Fruit fly (Drosophila melanogaster) whole organism, embryonic: ENCODE results near the gene kat-60L1.
A peak's percentile ranks its signal among the peaks of the same experiment; 100 is the strongest.

Experiments used
- Asciz ChIP-seq: fragments of 200-800 bp; sonication (Bioruptor generic); optimal IDR thresholded peaks from 2 replicates; lab custom pipeline; 2017; ENCODE audit warnings: missing biosample characterization, mild to moderate bottlenecking, missing genetic modification characterization, missing genetic modification reagents
- Atf3 ChIP-seq: fragments of 200-800 bp; sonication (Bioruptor generic); optimal IDR thresholded peaks from 3 replicates; lab custom pipeline; 2016; ENCODE audit warnings: missing biosample characterization, missing genetic modification characterization
- Bteb2 ChIP-seq: fragments of 200-800 bp; sonication (Bioruptor generic); optimal IDR thresholded peaks from 2 replicates; lab custom pipeline; 2016; ENCODE audit warnings: missing biosample characterization, missing genetic modification characterization
- CG10366 ChIP-seq: fragments of 200-800 bp; sonication (Bioruptor generic); IDR thresholded peaks from 2 replicates; pipeline ENCODE4 v1.3.6; 2022; ENCODE audit warnings: missing biosample characterization, missing genetic modification characterization
- CG10462 ChIP-seq: fragments of 200-800 bp; sonication (Bioruptor generic); optimal IDR thresholded peaks from 2 replicates; lab custom pipeline; 2016; ENCODE audit warnings: missing biosample characterization, missing genetic modification characterization
- CG12104 ChIP-seq: fragments of 200-800 bp; sonication (Bioruptor generic); optimal IDR thresholded peaks from 3 replicates; lab custom pipeline; 2016; ENCODE audit warnings: missing biosample characterization, missing genetic modification characterization
- CG13287 ChIP-seq: fragments of 200-800 bp; sonication (Bioruptor generic); IDR thresholded peaks from 2 replicates; pipeline ENCODE4 v1.3.6; 2022; ENCODE audit warnings: missing biosample characterization, missing genetic modification characterization; ENCODE audit not compliant: partially characterized antibody
- CG15479 ChIP-seq: fragments of 200-800 bp; sonication (Bioruptor generic); optimal IDR thresholded peaks from 3 replicates; lab custom pipeline; 2019; ENCODE audit warnings: missing biosample characterization, mild to moderate bottlenecking, missing genetic modification characterization, moderate library complexity
- CG15696 ChIP-seq: fragments of 200-800 bp; sonication (Bioruptor generic); optimal IDR thresholded peaks from 2 replicates; lab custom pipeline; 2019; ENCODE audit warnings: missing biosample characterization, mild to moderate bottlenecking, missing genetic modification characterization, moderate library complexity
- CG1647 ChIP-seq: fragments of 200-800 bp; sonication (Bioruptor generic); optimal IDR thresholded peaks from 3 replicates; lab custom pipeline; 2016; ENCODE audit warnings: missing biosample characterization, missing genetic modification characterization
- CG16779 ChIP-seq: fragments of 200-800 bp; sonication (Bioruptor generic); IDR thresholded peaks from 2 replicates; pipeline ENCODE4 v1.3.6; 2022; ENCODE audit warnings: missing biosample characterization, missing genetic modification characterization
- CG17186 ChIP-seq: fragments of 200-800 bp; sonication (Bioruptor generic); optimal IDR thresholded peaks from 3 replicates; lab custom pipeline; 2017; ENCODE audit warnings: missing biosample characterization, missing genetic modification reagents, missing genetic modification characterization
- CG17912 ChIP-seq: fragments of 200-800 bp; sonication (Bioruptor generic); optimal IDR thresholded peaks from 2 replicates; lab custom pipeline; 2018; ENCODE audit warnings: missing biosample characterization, mild to moderate bottlenecking, missing genetic modification characterization
- CG18764 ChIP-seq: fragments of 200-800 bp; sonication (Bioruptor generic); optimal IDR thresholded peaks from 3 replicates; lab custom pipeline; 2016; ENCODE audit warnings: missing biosample characterization, missing genetic modification characterization
- CG3163 ChIP-seq: fragments of 200-800 bp; sonication (Bioruptor generic); optimal IDR thresholded peaks from 3 replicates; lab custom pipeline; 2016; ENCODE audit warnings: missing biosample characterization, missing genetic modification characterization
- CG34224 ChIP-seq: fragments of 200-800 bp; sonication (Bioruptor generic); IDR thresholded peaks from 3 replicates; pipeline ENCODE4 v1.3.6; 2022; ENCODE audit warnings: missing biosample characterization, missing genetic modification characterization; ENCODE audit not compliant: partially characterized antibody
- CG4282 ChIP-seq: fragments of 200-800 bp; sonication (Bioruptor generic); optimal IDR thresholded peaks from 2 replicates; lab custom pipeline; 2016; ENCODE audit warnings: missing biosample characterization, missing genetic modification characterization
- CG6254 ChIP-seq: fragments of 200-800 bp; sonication (Bioruptor generic); optimal IDR thresholded peaks from 3 replicates; lab custom pipeline; 2017; ENCODE audit warnings: mild to moderate bottlenecking, missing biosample characterization, missing genetic modification reagents, missing genetic modification characterization
- CG6272 ChIP-seq: fragments of 200-800 bp; sonication (Bioruptor generic); IDR thresholded peaks from 2 replicates; pipeline ENCODE4 v1.3.6; 2022; ENCODE audit warnings: missing biosample characterization, missing genetic modification characterization
- CG6765 ChIP-seq: fragments of 200-800 bp; sonication (Bioruptor generic); optimal IDR thresholded peaks from 3 replicates; lab custom pipeline; 2017; ENCODE audit warnings: missing biosample characterization, mild to moderate bottlenecking, missing genetic modification characterization
- CG6791 ChIP-seq: fragments of 200-800 bp; sonication (Bioruptor generic); IDR thresholded peaks from 3 replicates; pipeline ENCODE4 v1.3.6; 2022; ENCODE audit warnings: missing biosample characterization, missing genetic modification characterization; ENCODE audit not compliant: partially characterized antibody
- CG8290 ChIP-seq, 3 experiments: fragments of 200-800 bp; sonication (Bioruptor generic); optimal IDR thresholded peaks; 2 replicates each; lab custom pipeline; 2016 to 2019; ENCODE audit warnings: missing biosample characterization in 3 of 3, missing genetic modification characterization in 3 of 3, mild to moderate bottlenecking in 2 of 3, moderate library complexity in 1 of 3
- CoRest ChIP-seq: fragments of 200-800 bp; sonication (Bioruptor generic); optimal IDR thresholded peaks from 3 replicates; lab custom pipeline; 2018; ENCODE audit warnings: missing biosample characterization, mild to moderate bottlenecking, missing genetic modification characterization, moderate library complexity
- D19A ChIP-seq: fragments of 200-800 bp; optimal IDR thresholded peaks from 3 replicates; lab custom pipeline; 2019; ENCODE audit warnings: missing biosample characterization, mild to moderate bottlenecking, missing genetic modification characterization, moderate library complexity
- Dfd ChIP-seq, 2 experiments: fragments of >200 bp; optimal IDR thresholded peaks; 2 replicates each; lab custom pipeline; 2017; ENCODE audit warnings: missing biosample characterization in 2 of 2, missing genetic modification characterization in 2 of 2
- Doc3 ChIP-seq: fragments of 200-800 bp; sonication (Bioruptor generic); IDR thresholded peaks from 3 replicates; pipeline ENCODE4 v1.3.6; 2022; ENCODE audit warnings: missing biosample characterization, missing genetic modification characterization; ENCODE audit not compliant: partially characterized antibody
- E2f2 ChIP-seq: fragments of 200-800 bp; sonication (Bioruptor generic); IDR thresholded peaks from 2 replicates; pipeline ENCODE4 v1.3.6; 2022; ENCODE audit warnings: missing biosample characterization, missing genetic modification characterization
- Gug ChIP-seq: fragments of 200-800 bp; sonication (Bioruptor generic); IDR thresholded peaks from 4 replicates; pipeline ENCODE4 v1.3.6; 2022; ENCODE audit warnings: missing biosample characterization, missing genetic modification characterization
- HmgZ ChIP-seq: fragments of 200-800 bp; sonication (Bioruptor generic); optimal IDR thresholded peaks from 2 replicates; lab custom pipeline; 2018; ENCODE audit warnings: missing biosample characterization, mild to moderate bottlenecking, missing genetic modification characterization
- Hsf ChIP-seq: fragments of 200-800 bp; sonication (Bioruptor generic); optimal IDR thresholded peaks from 3 replicates; lab custom pipeline; 2016; ENCODE audit warnings: missing biosample characterization, missing genetic modification characterization
- Jarid2 ChIP-seq: fragments of 200-800 bp; sonication (Bioruptor generic); optimal IDR thresholded peaks from 3 replicates; lab custom pipeline; 2017; ENCODE audit warnings: mild to moderate bottlenecking, missing biosample characterization, missing genetic modification reagents, missing genetic modification characterization
- Med ChIP-seq: fragments of 200-800 bp; sonication (Bioruptor generic); peaks from one replicate; lab custom pipeline; 2016; ENCODE audit warnings: missing biosample characterization, missing genetic modification characterization, mild to moderate bottlenecking, inconsistent platforms, moderate library complexity
- Nf-YA ChIP-seq: fragments of 200-800 bp; sonication (Bioruptor generic); IDR thresholded peaks from 2 replicates; pipeline ENCODE4 v1.3.6; 2022; ENCODE audit warnings: missing biosample characterization, missing genetic modification characterization
- Rfx ChIP-seq: fragments of 200-800 bp; sonication (Bioruptor generic); IDR thresholded peaks from 2 replicates; pipeline ENCODE4 v1.3.6; 2022; ENCODE audit warnings: missing biosample characterization, missing genetic modification characterization
- chm ChIP-seq: fragments of 200-800 bp; sonication (Bioruptor generic); IDR thresholded peaks from 2 replicates; pipeline ENCODE4 v1.3.6; 2022; ENCODE audit warnings: missing biosample characterization, missing genetic modification characterization
- chn ChIP-seq: fragments of 200-800 bp; sonication (Bioruptor generic); optimal IDR thresholded peaks from 2 replicates; lab custom pipeline; 2016; ENCODE audit warnings: missing biosample characterization, missing genetic modification characterization
- dpn ChIP-seq, 2 experiments: fragments of 200-800 bp; sonication (Bioruptor generic); optimal IDR thresholded peaks; 3 replicates each; lab custom pipeline; 2016; ENCODE audit warnings: missing biosample characterization in 2 of 2, missing genetic modification characterization in 2 of 2
- ewg ChIP-seq: fragments of 200-800 bp; sonication (Bioruptor generic); optimal IDR thresholded peaks from 3 replicates; lab custom pipeline; 2017; ENCODE audit warnings: mild to moderate bottlenecking, missing biosample characterization, missing genetic modification reagents, missing genetic modification characterization
- grn ChIP-seq: fragments of 200-800 bp; sonication (Bioruptor generic); optimal IDR thresholded peaks from 3 replicates; lab custom pipeline; 2017; ENCODE audit warnings: missing biosample characterization, missing genetic modification characterization
- hb ChIP-seq: fragments of 200-800 bp; sonication (Bioruptor generic); IDR thresholded peaks from 3 replicates; pipeline ENCODE4 v1.3.6; 2022; ENCODE audit warnings: missing biosample characterization, missing genetic modification characterization; ENCODE audit not compliant: partially characterized antibody
- hth ChIP-seq: fragments of >200 bp; optimal IDR thresholded peaks from 2 replicates; lab custom pipeline; 2017; ENCODE audit warnings: inconsistent platforms
- knrl ChIP-seq: fragments of 200-800 bp; sonication (Bioruptor generic); IDR thresholded peaks from 3 replicates; pipeline ENCODE4 v1.3.6; 2022; ENCODE audit warnings: missing biosample characterization, missing genetic modification characterization; ENCODE audit not compliant: partially characterized antibody
- nmo ChIP-seq: fragments of 200-800 bp; sonication (Bioruptor generic); optimal IDR thresholded peaks from 2 replicates; lab custom pipeline; 2018; ENCODE audit warnings: missing biosample characterization, mild to moderate bottlenecking, missing genetic modification characterization, moderate library complexity
- pan ChIP-seq, 4 experiments: fragments of >200 bp in 3 of 4; fragments of 200-800 bp in 1 of 4; sonication (Bioruptor generic) in 1 of 4; optimal IDR thresholded peaks in 3 of 4; IDR thresholded peaks in 1 of 4; 2 replicates each; pipeline versions ENCODE4 v1.3.6 to Lab custom; 2017 to 2022; ENCODE audit warnings: missing biosample characterization in 2 of 4, missing genetic modification characterization in 2 of 4, mixed read lengths in 1 of 4
- pfk ChIP-seq: fragments of 200-800 bp; sonication (Bioruptor generic); optimal IDR thresholded peaks from 2 replicates; lab custom pipeline; 2018; ENCODE audit warnings: missing biosample characterization, mild to moderate bottlenecking, missing genetic modification characterization, moderate library complexity
- pita ChIP-seq: fragments of 200-800 bp; sonication (Bioruptor generic); optimal IDR thresholded peaks from 2 replicates; lab custom pipeline; 2017; ENCODE audit warnings: missing biosample characterization, mild to moderate bottlenecking, missing genetic modification characterization
- prd ChIP-seq, 3 experiments: fragments of >200 bp in 2 of 3; fragments of 200-800 bp in 1 of 3; sonication (Bioruptor generic) in 1 of 3; optimal IDR thresholded peaks in 2 of 3; IDR thresholded peaks in 1 of 3; 2 replicates in 2 of 3; 3 replicates in 1 of 3; pipeline versions ENCODE4 v1.3.6 to Lab custom; 2017 to 2022; ENCODE audit warnings: missing biosample characterization in 1 of 3, missing genetic modification characterization in 1 of 3
- sens ChIP-seq: fragments of 200-800 bp; sonication (Bioruptor generic); peaks from one replicate; lab custom pipeline; 2016; ENCODE audit warnings: missing biosample characterization, missing genetic modification characterization

The kat-60L1 gene

DNA sequence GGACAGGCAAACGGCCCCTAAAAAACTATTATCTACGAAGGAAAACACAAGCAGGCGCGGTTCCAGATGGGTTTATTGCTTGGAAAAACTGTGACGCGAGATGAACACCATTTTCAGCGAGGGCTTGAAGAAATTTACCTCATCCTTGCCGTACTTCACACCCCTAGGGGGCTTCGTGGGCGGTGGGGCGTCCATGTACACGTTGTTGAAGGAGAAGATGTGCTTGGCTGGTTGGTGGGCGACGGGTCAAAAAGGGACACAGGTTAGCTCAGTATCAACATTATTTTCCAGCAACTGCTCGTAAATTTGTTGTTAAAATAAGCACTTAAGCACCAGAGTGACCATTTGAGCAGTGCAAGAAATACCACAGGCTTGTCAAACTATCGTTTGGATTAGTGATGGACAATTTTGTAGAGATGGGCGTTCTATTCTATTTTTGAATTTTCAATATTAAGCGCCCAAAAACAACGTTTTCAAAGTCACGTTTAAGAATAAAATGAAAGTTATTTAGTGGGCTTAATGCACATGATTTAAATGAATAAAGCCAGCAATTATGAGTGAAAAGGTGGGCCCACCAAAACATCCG lies 22.8 kb upstream of the kat-60L1 start, which contains the start of gene Sec8 (continued):
- no peak for TF ChIP-seq D19A (tag; lab: Kevin White, UChicago)
- no peak for TF ChIP-seq CG6765 (GFP tag; lab: Kevin White, UChicago)
- TF ChIP-seq dpn (GFP tag; optimal IDR thresholded peaks at IDR 0.05; lab: Kevin White, UChicago), result peak; percentile 42 to 52
- peak; percentile 66; the same call in 1 of the 2 replicates for TF ChIP-seq Rfx
- peak; percentile 42; the same call in 1 of the 2 replicates for TF ChIP-seq CG6272
- no peak for TF ChIP-seq Asciz (GFP tag; lab: Kevin White, UChicago)
- TF ChIP-seq CG13287, result peak; percentile 91
- TF ChIP-seq grn (GFP tag; lab: Kevin White, UChicago), result no peak
- TF ChIP-seq CG12104, result no peak
- TF ChIP-seq pita (GFP tag; lab: Kevin White, UChicago), result no peak
- peak; percentile 38 for TF ChIP-seq CG15696 (tag; lab: Kevin White, UChicago)
- TF ChIP-seq hb (GFP tag; lab: Robert Waterston, UW), result peak; percentile 82
- TF ChIP-seq sens (GFP tag; lab: Kevin White, UChicago), result peak; percentile 75
- peak; percentile 60 for TF ChIP-seq CoRest (tag; lab: Kevin White, UChicago)
- peak; percentile 36 for TF ChIP-seq CG8290 (GFP tag; optimal IDR thresholded peaks at IDR 0.05; lab: Kevin White, UChicago)
- TF ChIP-seq CG8290 (tag; optimal IDR thresholded peaks at IDR 0.05; lab: Kevin White, UChicago), result no peak
- TF ChIP-seq CG34224, result peak; percentile 74
- no peak for TF ChIP-seq prd (optimal IDR thresholded peaks at IDR 0.05; lab: Kevin White, UChicago)
- TF ChIP-seq prd (GFP tag; IDR thresholded peaks at IDR 0.05; lab: Robert Waterston, UW), result peak; percentile 54; the same call in 2 of the 3 replicates
- TF ChIP-seq CG17186, result peak; percentile 33
- TF ChIP-seq CG6254 (GFP tag; lab: Kevin White, UChicago), result peak; percentile 26
- no peak for TF ChIP-seq pfk (GFP tag; lab: Kevin White, UChicago)
- no peak; the same call in 1 of the 2 replicates for TF ChIP-seq Nf-YA
- TF ChIP-seq CG18764 (GFP tag; lab: Kevin White, UChicago), result peak; percentile 17
- TF ChIP-seq nmo (GFP tag; lab: Kevin White, UChicago), result peak; percentile 62
- TF ChIP-seq CG3163 (GFP tag; lab: Kevin White, UChicago), result peak; percentile 30
- peak; percentile 31 for TF ChIP-seq CG1647 (GFP tag; lab: Kevin White, UChicago)
- TF ChIP-seq CG10366, result peak; percentile 25; the same call in 1 of the 2 replicates
- TF ChIP-seq Atf3, result peak; percentile 26
- TF ChIP-seq Med (GFP tag; lab: Kevin White, UChicago), result peak; percentile 93
- peak; percentile 37 for TF ChIP-seq CG4282
- no peak for TF ChIP-seq CG15479 (GFP tag; lab: Kevin White, UChicago)
- peak; percentile 40; the same call in 2 of the 4 replicates for TF ChIP-seq Gug
- TF ChIP-seq Doc3 (GFP tag; lab: Robert Waterston, UW), result peak; percentile 70
- no peak for TF ChIP-seq CG16779 (GFP tag; lab: Robert Waterston, UW)
- no peak for TF ChIP-seq ewg (GFP tag; lab: Kevin White, UChicago)
- peak; percentile 53 for TF ChIP-seq Hsf (GFP tag; lab: Kevin White, UChicago)
- no peak for TF ChIP-seq pan (optimal IDR thresholded peaks at IDR 0.05; lab: Kevin White, UChicago)
- peak in 1 of 2 experiments; percentile 20 for TF ChIP-seq pan (GFP tag; optimal IDR thresholded peaks at IDR 0.05 in 1 of 2, IDR thresholded peaks at IDR 0.05 in 1 of 2)
- TF ChIP-seq CG6791 (GFP tag; lab: Robert Waterston, UW), result peak; percentile 91
- no peak for TF ChIP-seq CG17912 (GFP tag; lab: Kevin White, UChicago)
- TF ChIP-seq chm (GFP tag; lab: Robert Waterston, UW), result 0 out of 2 replicates have a peak, but pooled peaks have one; percentile 31
- TF ChIP-seq Jarid2, result no peak
- TF ChIP-seq E2f2 (GFP tag; lab: Robert Waterston, UW), result peak; percentile 94
- TF ChIP-seq CG10462, result no peak
- TF ChIP-seq HmgZ (tag; lab: Kevin White, UChicago), result peak; percentile 59
- no peak for TF ChIP-seq hth (lab: Kevin White, UChicago)
- TF ChIP-seq knrl (GFP tag; lab: Robert Waterston, UW), result peak; percentile 84
- peak; percentile 40 for TF ChIP-seq Bteb2
- TF ChIP-seq Dfd (GFP tag; optimal IDR thresholded peaks at IDR 0.05; lab: Kevin White, UChicago), result no peak
- peak; percentile 22 for TF ChIP-seq chn (GFP tag; lab: Kevin White, UChicago)
